Fruit fly (Drosophila melanogaster) whole organism, embryonic: Measurements from ENCODE around the gene CG15922.

Source experiments
- B-H2 ChIP-seq: fragments of 200-800 bp; sonication (Bioruptor generic); optimal IDR thresholded peaks from 2 replicates; lab custom pipeline; 2018; ENCODE audit warnings: missing biosample characterization, mild to moderate bottlenecking, missing genetic modification characterization
- Bgb ChIP-seq: fragments of 200-800 bp; sonication (Bioruptor generic); IDR thresholded peaks from 2 replicates; pipeline ENCODE4 v1.3.6; 2022; ENCODE audit warnings: missing biosample characterization, missing genetic modification characterization; ENCODE audit not compliant: partially characterized antibody
- CG1024 ChIP-seq: fragments of 200-800 bp; sonication (Bioruptor generic); IDR thresholded peaks from 2 replicates; pipeline ENCODE4 v1.3.6; 2022; ENCODE audit warnings: missing biosample characterization, missing genetic modification characterization
- CG10959 ChIP-seq: fragments of 200-800 bp; sonication (Bioruptor generic); IDR thresholded peaks from 2 replicates; pipeline ENCODE4 v1.3.6; 2022; ENCODE audit warnings: missing biosample characterization, missing genetic modification characterization
- CG12104 ChIP-seq: fragments of 200-800 bp; sonication (Bioruptor generic); optimal IDR thresholded peaks from 3 replicates; lab custom pipeline; 2016; ENCODE audit warnings: missing biosample characterization, missing genetic modification characterization
- CG12659 ChIP-seq: fragments of 200-800 bp; sonication (Bioruptor generic); optimal IDR thresholded peaks from 3 replicates; lab custom pipeline; 2017; ENCODE audit warnings: mild to moderate bottlenecking, missing biosample characterization, missing genetic modification reagents, missing genetic modification characterization
- CG12942 ChIP-seq: fragments of 200-800 bp; sonication (Bioruptor generic); optimal IDR thresholded peaks from 3 replicates; lab custom pipeline; 2016; ENCODE audit warnings: missing biosample characterization, missing genetic modification characterization
- CG13894 ChIP-seq: fragments of 200-800 bp; sonication (Bioruptor generic); optimal IDR thresholded peaks from 3 replicates; lab custom pipeline; 2018; ENCODE audit warnings: missing biosample characterization, mild to moderate bottlenecking, missing genetic modification characterization, moderate library complexity
- CG15011 ChIP-seq: fragments of 200-800 bp; sonication (Bioruptor generic); optimal IDR thresholded peaks from 3 replicates; lab custom pipeline; 2018; ENCODE audit warnings: missing biosample characterization, mild to moderate bottlenecking, missing genetic modification characterization
- CG15514 ChIP-seq: fragments of 200-800 bp; sonication (Bioruptor generic); optimal IDR thresholded peaks from 3 replicates; lab custom pipeline; 2017; ENCODE audit warnings: missing biosample characterization, missing genetic modification characterization, mild to moderate bottlenecking, moderate library complexity, missing genetic modification reagents
- CG1603 ChIP-seq: fragments of 200-800 bp; sonication (Bioruptor generic); optimal IDR thresholded peaks from 2 replicates; lab custom pipeline; 2019; ENCODE audit warnings: missing biosample characterization, mild to moderate bottlenecking, missing genetic modification characterization, moderate library complexity
- CG16813 ChIP-seq: fragments of 200-800 bp; sonication (Bioruptor generic); IDR thresholded peaks from 3 replicates; pipeline ENCODE4 v1.3.6; 2022; ENCODE audit warnings: missing biosample characterization, missing genetic modification characterization; ENCODE audit not compliant: partially characterized antibody
- CG18262 ChIP-seq: fragments of 200-800 bp; optimal IDR thresholded peaks from 3 replicates; lab custom pipeline; 2019; ENCODE audit warnings: missing biosample characterization, mild to moderate bottlenecking, missing genetic modification characterization, moderate library complexity
- CG18476 ChIP-seq: fragments of 200-800 bp; sonication (Bioruptor generic); optimal IDR thresholded peaks from 2 replicates; lab custom pipeline; 2016; ENCODE audit warnings: missing biosample characterization, mild to moderate bottlenecking, missing genetic modification characterization
- CG18599 ChIP-seq: fragments of 200-800 bp; sonication (Bioruptor generic); optimal IDR thresholded peaks from 3 replicates; lab custom pipeline; 2017; ENCODE audit warnings: missing biosample characterization, missing genetic modification characterization, mild to moderate bottlenecking, moderate library complexity, missing genetic modification reagents
- CG2199 ChIP-seq: fragments of 200-800 bp; sonication (Bioruptor generic); IDR thresholded peaks from 3 replicates; pipeline ENCODE4 v1.3.6; 2022; ENCODE audit warnings: missing biosample characterization, missing genetic modification characterization
- CG31441 ChIP-seq: fragments of 200-800 bp; sonication (Bioruptor generic); IDR thresholded peaks from 2 replicates; pipeline ENCODE4 v1.3.6; 2022; ENCODE audit warnings: missing biosample characterization, missing genetic modification characterization
- CG32767 ChIP-seq: fragments of 200-800 bp; sonication (Bioruptor generic); IDR thresholded peaks from 2 replicates; pipeline ENCODE4 v1.3.6; 2022; ENCODE audit warnings: missing biosample characterization, missing genetic modification characterization
- CG34376 ChIP-seq: fragments of 200-800 bp; sonication (Bioruptor generic); optimal IDR thresholded peaks from 2 replicates; lab custom pipeline; 2018; ENCODE audit warnings: missing biosample characterization, mild to moderate bottlenecking, missing genetic modification characterization
- CG34422 ChIP-seq: fragments of 200-800 bp; sonication (Bioruptor generic); IDR thresholded peaks from 3 replicates; pipeline ENCODE4 v1.3.6; 2022; ENCODE audit warnings: missing biosample characterization, missing genetic modification characterization
- CG3995 ChIP-seq: fragments of 200-800 bp; sonication (Bioruptor generic); optimal IDR thresholded peaks from 3 replicates; lab custom pipeline; 2016; ENCODE audit warnings: missing biosample characterization, missing genetic modification characterization
- CG4617 ChIP-seq: fragments of 200-800 bp; sonication (Bioruptor generic); optimal IDR thresholded peaks from 3 replicates; lab custom pipeline; 2016; ENCODE audit warnings: missing biosample characterization, missing genetic modification characterization, borderline replicate concordance
- CG6254 ChIP-seq: fragments of 200-800 bp; sonication (Bioruptor generic); optimal IDR thresholded peaks from 3 replicates; lab custom pipeline; 2017; ENCODE audit warnings: mild to moderate bottlenecking, missing biosample characterization, missing genetic modification reagents, missing genetic modification characterization
- CG6813 ChIP-seq: fragments of 200-800 bp; sonication (Bioruptor generic); optimal IDR thresholded peaks from 2 replicates; lab custom pipeline; 2017; ENCODE audit warnings: missing biosample characterization, missing genetic modification characterization, mild to moderate bottlenecking, moderate library complexity, missing genetic modification reagents
- CG9727 ChIP-seq: fragments of 200-800 bp; sonication (Bioruptor generic); optimal IDR thresholded peaks from 3 replicates; lab custom pipeline; 2017; ENCODE audit warnings: missing biosample characterization, mild to moderate bottlenecking, missing genetic modification characterization
- Dip2 ChIP-seq: fragments of 200-800 bp; sonication (Bioruptor generic); IDR thresholded peaks from 2 replicates; pipeline ENCODE4 v1.3.6; 2022; ENCODE audit warnings: missing biosample characterization, missing genetic modification characterization
- E2f2 ChIP-seq: fragments of 200-800 bp; sonication (Bioruptor generic); IDR thresholded peaks from 2 replicates; pipeline ENCODE4 v1.3.6; 2022; ENCODE audit warnings: missing biosample characterization, missing genetic modification characterization
- Elba2 ChIP-seq: fragments of 200-800 bp; sonication (Bioruptor generic); optimal IDR thresholded peaks from 3 replicates; lab custom pipeline; 2016; ENCODE audit warnings: missing biosample characterization, missing genetic modification characterization
- HLH4C ChIP-seq: fragments of 200-800 bp; sonication (Bioruptor generic); IDR thresholded peaks from 3 replicates; pipeline ENCODE4 v1.3.6; 2022; ENCODE audit warnings: missing biosample characterization, missing genetic modification characterization; ENCODE audit not compliant: partially characterized antibody
- Hr78 ChIP-seq, 2 experiments: fragments of 200-800 bp in 1 of 2; fragments of >200 bp in 1 of 2; sonication (Bioruptor generic) in 1 of 2; optimal IDR thresholded peaks; 2 replicates each; lab custom pipeline; 2017 to 2019; ENCODE audit warnings: missing biosample characterization in 2 of 2, missing genetic modification characterization in 2 of 2, mild to moderate bottlenecking in 1 of 2, moderate library complexity in 1 of 2
- MBD-R2 ChIP-seq: fragments of 200-800 bp; sonication (Bioruptor generic); IDR thresholded peaks from 2 replicates; pipeline ENCODE4 v1.3.6; 2022; ENCODE audit warnings: missing biosample characterization, missing genetic modification characterization
- ara ChIP-seq: fragments of 200-800 bp; sonication (Bioruptor generic); IDR thresholded peaks from 2 replicates; pipeline ENCODE4 v1.3.6; 2022; ENCODE audit warnings: missing biosample characterization, missing genetic modification characterization
- bowl ChIP-seq: fragments of 200-800 bp; sonication (Bioruptor generic); IDR thresholded peaks from 2 replicates; pipeline ENCODE4 v1.3.6; 2022; ENCODE audit warnings: missing biosample characterization, missing genetic modification characterization
- btn ChIP-seq: fragments of 200-800 bp; sonication (Bioruptor generic); optimal IDR thresholded peaks from 2 replicates; lab custom pipeline; 2016; ENCODE audit warnings: missing biosample characterization, missing genetic modification characterization
- ci ChIP-seq: fragments of 200-800 bp; sonication (Bioruptor generic); IDR thresholded peaks from 3 replicates; pipeline ENCODE4 v1.3.6; 2022; ENCODE audit warnings: missing biosample characterization, missing genetic modification characterization
- crol ChIP-seq: fragments of 200-800 bp; sonication (Bioruptor generic); IDR thresholded peaks from 2 replicates; pipeline ENCODE4 v1.3.6; 2022; ENCODE audit warnings: missing biosample characterization, missing genetic modification characterization
- dysf ChIP-seq: fragments of 200-800 bp; sonication (Bioruptor generic); IDR thresholded peaks from 3 replicates; pipeline ENCODE4 v1.3.6; 2022; ENCODE audit warnings: missing biosample characterization, missing genetic modification characterization
- eyg ChIP-seq: fragments of 200-800 bp; sonication (Bioruptor generic); optimal IDR thresholded peaks from 3 replicates; lab custom pipeline; 2016; ENCODE audit warnings: missing biosample characterization, missing genetic modification characterization
- fd3F ChIP-seq: fragments of 200-800 bp; sonication (Bioruptor generic); optimal IDR thresholded peaks from 2 replicates; lab custom pipeline; 2018; ENCODE audit warnings: missing biosample characterization, mild to moderate bottlenecking, missing genetic modification characterization, moderate library complexity
- jumu ChIP-seq: fragments of 200-800 bp; sonication (Bioruptor generic); optimal IDR thresholded peaks from 3 replicates; lab custom pipeline; 2016; ENCODE audit warnings: missing biosample characterization, missing genetic modification characterization
- nau ChIP-seq: fragments of 200-800 bp; sonication (Bioruptor generic); optimal IDR thresholded peaks from 3 replicates; lab custom pipeline; 2017; ENCODE audit warnings: missing biosample characterization, mild to moderate bottlenecking, missing genetic modification characterization, missing genetic modification reagents
- nerfin-1 ChIP-seq: fragments of 200-800 bp; sonication (Bioruptor generic); optimal IDR thresholded peaks from 3 replicates; lab custom pipeline; 2019; ENCODE audit warnings: missing biosample characterization, mild to moderate bottlenecking, missing genetic modification characterization, moderate library complexity
- pros ChIP-seq: fragments of 200-800 bp; sonication (Bioruptor generic); optimal IDR thresholded peaks from 3 replicates; lab custom pipeline; 2019; ENCODE audit warnings: missing biosample characterization, mild to moderate bottlenecking, missing genetic modification characterization, moderate library complexity
- pzg ChIP-seq: fragments of 200-800 bp; sonication (Bioruptor generic); optimal IDR thresholded peaks from 3 replicates; lab custom pipeline; 2018; ENCODE audit warnings: missing biosample characterization, mild to moderate bottlenecking, missing genetic modification characterization, moderate library complexity
- sc ChIP-seq, 3 experiments: fragments of >200 bp in 2 of 3; fragments of 200-800 bp in 1 of 3; sonication (Bioruptor generic) in 1 of 3; optimal IDR thresholded peaks; 2 replicates in 2 of 3; 3 replicates in 1 of 3; lab custom pipeline; 2017; ENCODE audit warnings: mild to moderate bottlenecking in 1 of 3, missing biosample characterization in 1 of 3, missing genetic modification characterization in 1 of 3, missing genetic modification reagents in 1 of 3
- sens ChIP-seq: fragments of 200-800 bp; sonication (Bioruptor generic); peaks from one replicate; lab custom pipeline; 2016; ENCODE audit warnings: missing biosample characterization, missing genetic modification characterization
- ssp ChIP-seq: fragments of 200-800 bp; sonication (Bioruptor generic); IDR thresholded peaks from 2 replicates; pipeline ENCODE4 v1.3.6; 2022; ENCODE audit warnings: missing biosample characterization, missing genetic modification characterization
- stwl ChIP-seq: fragments of 200-800 bp; sonication (Bioruptor generic); optimal IDR thresholded peaks from 3 replicates; lab custom pipeline; 2018; ENCODE audit warnings: missing biosample characterization, mild to moderate bottlenecking, missing genetic modification characterization, moderate library complexity

Gene CG15922

DNA sequence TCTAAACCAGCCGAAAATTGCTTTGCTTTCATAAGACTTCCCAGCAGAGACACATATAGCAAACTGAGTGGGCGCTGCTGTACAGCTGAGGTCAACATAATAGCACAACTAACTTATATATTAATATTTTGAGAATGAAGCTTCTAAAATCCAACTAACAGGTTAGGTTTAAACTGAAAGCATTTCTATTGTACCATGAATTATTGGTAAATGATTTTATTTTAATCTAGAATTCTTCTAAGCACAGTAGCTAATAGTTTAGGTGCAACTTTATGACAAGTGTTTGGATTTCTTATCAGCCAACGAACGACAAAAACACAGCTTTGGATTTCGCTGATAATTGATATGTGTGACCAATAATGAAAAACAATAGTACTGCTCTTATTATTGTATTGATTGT, 5.1 kb downstream of the CG15922 start (continued):
- no peak for TF ChIP-seq Elba2
- TF ChIP-seq CG9727 (GFP tag; lab: Kevin White, UChicago) = peak; percentile 41

DNA sequence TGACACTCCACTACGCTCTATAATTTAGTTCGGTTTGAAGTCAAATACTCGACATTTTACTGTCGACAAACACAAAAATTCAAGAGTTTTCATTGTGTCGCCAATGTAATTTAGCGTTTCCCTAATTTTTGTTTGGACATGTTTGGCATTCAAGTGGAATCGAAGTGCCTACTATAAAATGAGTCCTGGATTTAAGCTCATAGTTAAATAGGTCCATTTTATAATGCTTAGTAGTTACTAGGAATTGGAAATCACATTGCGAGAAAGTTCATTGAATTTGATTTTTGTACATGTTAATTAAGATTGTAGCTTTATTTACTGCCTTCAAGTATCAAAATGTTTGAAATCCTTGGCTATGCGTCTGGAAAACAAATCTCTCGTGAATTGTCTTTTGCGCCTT, 5.8 kb downstream of the CG15922 start, which contains the start of gene att-ORFB:
TSS of gene att-ORFB (minus strand) at position 101 of the 400 bp plus-strand sequence.
- no peak for TF ChIP-seq ssp
- TF ChIP-seq CG31441 (GFP tag; lab: Robert Waterston, UW) = no peak
- no peak for TF ChIP-seq ara (GFP tag; lab: Robert Waterston, UW)
- no peak for TF ChIP-seq CG32767 (GFP tag; lab: Robert Waterston, UW)
- TF ChIP-seq CG18599 (GFP tag; lab: Kevin White, UChicago) = no peak
- no peak for TF ChIP-seq crol (GFP tag; lab: Robert Waterston, UW)
- no peak for TF ChIP-seq CG1024
- TF ChIP-seq pros (GFP tag; lab: Kevin White, UChicago) = no peak
- TF ChIP-seq Hr78 (GFP tag; optimal IDR thresholded peaks at IDR 0.05; lab: Kevin White, UChicago) = no peak
- no peak for TF ChIP-seq CG13894 (tag; lab: Kevin White, UChicago)
- no peak for TF ChIP-seq jumu
- no peak for TF ChIP-seq nerfin-1
- TF ChIP-seq nau (GFP tag; lab: Kevin White, UChicago) = no peak
- no peak for TF ChIP-seq B-H2
- TF ChIP-seq btn (GFP tag; lab: Kevin White, UChicago) = no peak
- no peak for TF ChIP-seq sc (optimal IDR thresholded peaks at IDR 0.05; lab: Kevin White, UChicago)
- TF ChIP-seq sc (GFP tag; optimal IDR thresholded peaks at IDR 0.05; lab: Kevin White, UChicago) = no peak
- no peak for TF ChIP-seq CG12659
- no peak for TF ChIP-seq CG12104 (GFP tag; lab: Kevin White, UChicago)
- no peak for TF ChIP-seq Dip2

DNA sequence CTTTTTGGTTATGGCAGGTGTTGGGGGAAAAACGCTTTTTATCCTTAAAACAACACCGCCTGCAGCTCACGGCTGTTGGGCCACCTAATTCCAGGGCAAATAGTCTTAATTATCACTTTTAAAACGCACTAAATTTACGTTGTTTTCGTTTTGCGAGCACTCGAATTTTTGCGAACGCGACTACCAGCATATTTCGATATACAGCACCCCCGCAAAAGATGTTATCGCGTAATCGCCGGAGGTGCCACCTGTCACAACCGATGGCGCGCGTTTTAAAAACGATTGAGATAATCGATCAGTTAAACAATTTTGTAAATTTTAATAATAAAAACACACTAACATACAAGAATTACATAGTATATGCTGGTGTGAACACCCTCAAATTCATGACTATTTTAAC, 8.0 kb downstream of the CG15922 start, which contains the start of gene Stat92E:
TSS of gene Stat92E (minus strand) at position 219 of the 400 bp plus-strand sequence.
- TF ChIP-seq dysf (GFP tag; lab: Robert Waterston, UW) (0 out of 3 replicates have a peak, but pooled peaks have one; percentile 6), CG10959 (GFP tag; lab: Robert Waterston, UW) (no peak), CG34376 (GFP tag; lab: Kevin White, UChicago) (peak; percentile 7), eyg (no peak), CG3995 (peak; percentile 47), sens (GFP tag; lab: Kevin White, UChicago) (peak; percentile 76), CG4617 (peak; percentile 42), CG16813 (GFP tag; lab: Robert Waterston, UW) (peak; percentile 35; the same call in 1 of the 3 replicates), bowl (GFP tag; lab: Robert Waterston, UW) (no peak), CG12942 (GFP tag; lab: Kevin White, UChicago) (no peak), CG2199 (GFP tag; lab: Robert Waterston, UW) (0 out of 3 replicates have a peak, but pooled peaks have one; percentile 17), CG1603 (tag; lab: Kevin White, UChicago) (peak; percentile 28), ci (0 out of 3 replicates have a peak, but pooled peaks have one; percentile 6), HLH4C (peak; percentile 48; the same call in 1 of the 3 replicates), fd3F (no peak), CG12659 (no peak), CG15011 (GFP tag; lab: Kevin White, UChicago) (no peak), stwl (tag; lab: Kevin White, UChicago) (peak; percentile 23), MBD-R2 (GFP tag; lab: Robert Waterston, UW) (0 out of 2 replicates have a peak, but pooled peaks have one; percentile 40), CG34422 (GFP tag; lab: Robert Waterston, UW) (no peak), CG15514 (GFP tag; lab: Kevin White, UChicago) (peak; percentile 14), CG6813 (GFP tag; lab: Kevin White, UChicago) (no peak), E2f2 (GFP tag; lab: Robert Waterston, UW) (peak; percentile 96), pzg (GFP tag; lab: Kevin White, UChicago) (peak; percentile 64), CG18262 (tag; lab: Kevin White, UChicago) (no peak), CG6254 (GFP tag; lab: Kevin White, UChicago) (no peak), Bgb (GFP tag; lab: Robert Waterston, UW) (peak; percentile 39; the same call in 1 of the 2 replicates), CG18476 (GFP tag; lab: Kevin White, UChicago) (no peak)
